Worm (Caenorhabditis elegans) whole organism, dauer: ENCODE data around the gene K12H6.7.

ENCODE experiments used
- unc-62 ChIP-seq: sonication (generic microtip); optimal IDR thresholded peaks from 2 replicates; lab custom pipeline; 2017; ENCODE audit warnings: missing biosample characterization, missing genetic modification reagents, missing genetic modification characterization

Gene K12H6.7

DNA sequence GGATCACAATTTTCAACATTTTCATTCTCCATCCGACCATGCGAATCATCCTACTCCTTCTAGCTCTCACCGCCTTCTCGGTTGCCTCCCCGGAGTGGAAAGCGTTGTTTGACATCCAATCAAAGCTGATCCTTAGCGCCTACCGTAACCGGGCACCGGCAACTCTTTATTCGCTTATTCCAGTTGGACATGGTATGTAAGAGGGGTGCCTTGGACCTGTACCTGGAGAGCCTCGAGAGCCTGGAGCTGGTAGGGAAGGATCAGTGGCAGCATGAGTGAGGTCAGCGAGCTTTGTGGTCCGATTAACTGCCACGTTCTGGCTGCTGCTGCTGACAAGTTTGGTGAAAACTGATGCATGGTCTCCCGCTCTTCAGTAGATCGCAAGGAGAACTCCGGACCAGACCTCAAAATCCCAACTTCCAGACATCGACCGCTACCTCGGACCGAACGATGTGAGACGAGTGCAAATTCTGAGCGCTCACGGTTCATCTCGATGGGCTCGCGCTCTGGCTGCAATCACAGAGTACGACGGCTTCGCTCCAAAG is 8.8 kb downstream of the K12H6.7 start, which contains the start of gene K12H6.8:
Gene K12H6.8 (plus strand): TSS at position 38 of the 545 bp plus-strand sequence.
- no peak for TF ChIP-seq unc-62 (GFP tag; lab: Kevin White, UChicago)

DNA sequence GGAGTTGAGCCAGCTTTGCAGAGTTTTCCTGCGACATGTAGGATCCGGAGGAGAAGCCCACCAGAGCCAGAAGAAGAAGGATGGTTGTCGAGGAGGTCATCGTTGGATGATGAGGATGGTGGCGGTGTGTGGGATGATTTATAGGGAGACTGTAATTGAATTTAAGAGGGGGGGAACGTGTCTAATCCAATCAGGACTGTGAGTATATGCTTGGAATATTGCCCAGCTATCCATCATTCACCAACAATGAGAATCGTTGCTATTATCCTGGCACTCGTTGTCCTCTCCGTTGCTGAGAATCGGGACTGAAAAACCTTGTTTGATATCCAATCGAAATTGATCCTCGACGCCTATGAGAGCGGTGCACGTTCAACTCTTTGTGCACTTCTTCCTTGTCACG is 10.7 kb downstream of the K12H6.7 start, which contains the start of gene K12H6.5:
Gene K12H6.5 (minus strand): TSS at position 101 of the 400 bp plus-strand sequence.
- TF ChIP-seq unc-62 (GFP tag; lab: Kevin White, UChicago), result no peak

DNA sequence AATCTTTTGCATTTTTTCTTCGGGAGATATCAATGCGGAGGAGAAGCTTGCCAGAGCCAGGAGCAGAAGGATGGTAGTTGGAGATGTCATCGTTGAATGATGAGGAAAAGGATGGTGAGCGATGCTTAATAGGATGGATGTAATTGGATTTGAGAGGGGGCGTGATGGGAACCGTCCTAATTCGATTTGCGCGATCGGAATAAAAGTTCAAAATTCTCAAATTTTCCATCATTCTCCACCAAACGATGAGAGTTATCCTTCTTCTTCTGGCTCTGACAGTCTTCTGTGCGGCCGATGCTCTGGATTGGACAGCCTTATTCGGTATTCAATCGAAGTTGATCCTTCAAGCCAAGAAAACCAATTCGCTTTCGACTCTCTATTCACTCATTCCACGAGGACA is 12.6 kb downstream of the K12H6.7 start, which contains the start of the genes K12H6.4 and K12H6.9:
Gene K12H6.4 (minus strand): TSS at position 101 of the 400 bp plus-strand sequence.
Gene K12H6.9 (plus strand): TSS at position 236 of the 400 bp plus-strand sequence.
- no peak for TF ChIP-seq unc-62 (GFP tag; lab: Kevin White, UChicago)

DNA sequence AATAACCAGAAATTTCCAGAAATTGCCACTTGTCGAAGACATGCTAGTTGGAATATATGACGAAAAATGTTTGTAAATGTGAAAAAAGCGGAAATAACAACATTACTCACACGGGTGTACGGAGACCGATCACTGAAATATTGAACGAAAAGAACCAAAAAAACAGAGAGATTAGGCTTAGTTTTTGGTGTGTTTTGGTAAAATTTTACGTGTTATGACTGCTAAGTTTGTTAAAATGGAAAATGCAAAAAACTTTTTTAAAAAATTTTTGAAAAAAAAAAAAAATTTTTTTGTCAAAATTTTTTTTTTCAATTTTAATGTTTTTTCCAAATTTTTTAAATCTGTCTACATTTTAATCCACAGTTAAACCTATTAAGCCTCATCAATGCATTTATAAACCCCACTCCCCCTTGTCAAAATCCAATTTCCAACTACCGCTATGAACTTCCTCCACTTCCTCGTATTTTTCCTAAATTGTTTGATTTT is 14.3 kb downstream of the K12H6.7 start, which contains the start of the genes fut-4 and K12H6.10:
Gene fut-4 (minus strand): TSS at position 101 of the 486 bp plus-strand sequence.
Gene K12H6.10 (plus strand): TSS at position 436 of the 486 bp plus-strand sequence.
- no peak for TF ChIP-seq unc-62 (GFP tag; lab: Kevin White, UChicago)

DNA sequence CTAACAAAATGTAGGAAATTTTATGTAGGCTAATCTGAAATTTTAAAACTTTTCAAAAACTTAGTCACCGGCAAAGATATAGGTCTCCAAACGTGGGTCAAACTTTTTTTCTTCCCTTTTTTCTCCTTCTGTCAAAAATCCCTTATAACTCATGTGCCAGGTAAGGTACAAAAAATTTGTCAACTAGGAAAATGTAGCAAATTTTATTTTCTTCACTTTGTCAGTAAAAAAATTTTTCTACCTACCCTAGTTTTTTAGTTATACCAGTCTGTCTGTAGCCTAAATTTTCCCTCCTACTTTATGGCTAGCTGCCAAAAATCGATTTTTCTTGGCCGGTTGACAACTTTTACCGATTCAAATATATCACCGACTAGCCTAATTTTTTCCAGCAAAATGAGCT is 20.1 kb downstream of the K12H6.7 start, which contains the start of gene set-13:
Gene set-13 (plus strand): TSS at position 301 of the 400 bp plus-strand sequence.
- no peak for TF ChIP-seq unc-62 (GFP tag; lab: Kevin White, UChicago)

DNA sequence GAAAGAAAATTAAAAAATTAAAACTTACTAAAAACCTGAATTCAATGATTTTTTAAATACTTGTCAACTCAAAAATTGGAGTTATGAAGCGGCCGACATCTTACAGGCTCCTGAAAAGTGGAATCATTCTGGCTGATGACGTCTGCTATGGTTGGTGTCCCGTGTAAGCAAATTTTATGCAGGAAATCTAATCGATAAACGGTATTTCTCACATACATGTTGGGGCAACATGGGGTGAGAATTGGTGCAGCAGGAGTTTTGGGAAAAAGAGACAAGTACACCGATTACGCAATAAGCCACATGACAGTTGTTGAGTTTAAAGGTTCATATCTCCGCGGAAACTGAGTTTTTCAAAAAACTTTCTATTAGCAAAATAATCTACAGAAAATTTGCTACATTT is 21.3 kb downstream of the K12H6.7 start, which contains the start of gene K12H6.2:
Gene K12H6.2 (minus strand): TSS at position 101 of the 400 bp plus-strand sequence.
- no peak for TF ChIP-seq unc-62 (GFP tag; lab: Kevin White, UChicago)

DNA sequence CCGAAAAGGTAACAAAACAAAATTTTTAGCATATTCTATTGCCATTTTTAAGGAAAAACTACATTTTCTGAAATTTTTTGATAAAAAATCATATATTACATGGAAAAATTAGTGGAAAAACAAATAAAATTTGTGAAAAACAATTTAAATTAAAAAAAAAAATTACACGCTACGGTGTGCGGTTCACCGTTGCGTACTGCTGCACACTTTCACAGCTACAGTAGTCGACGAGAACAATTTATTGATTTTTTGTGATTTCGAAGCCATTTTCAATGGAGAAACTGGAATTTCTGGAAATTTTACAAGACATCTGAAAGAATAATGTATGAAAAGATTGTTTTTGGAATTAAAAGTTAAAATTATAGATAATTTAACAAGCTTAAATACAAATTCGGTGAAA is 21.7 kb downstream of the K12H6.7 start:
- no peak for TF ChIP-seq unc-62 (GFP tag; lab: Kevin White, UChicago)

DNA sequence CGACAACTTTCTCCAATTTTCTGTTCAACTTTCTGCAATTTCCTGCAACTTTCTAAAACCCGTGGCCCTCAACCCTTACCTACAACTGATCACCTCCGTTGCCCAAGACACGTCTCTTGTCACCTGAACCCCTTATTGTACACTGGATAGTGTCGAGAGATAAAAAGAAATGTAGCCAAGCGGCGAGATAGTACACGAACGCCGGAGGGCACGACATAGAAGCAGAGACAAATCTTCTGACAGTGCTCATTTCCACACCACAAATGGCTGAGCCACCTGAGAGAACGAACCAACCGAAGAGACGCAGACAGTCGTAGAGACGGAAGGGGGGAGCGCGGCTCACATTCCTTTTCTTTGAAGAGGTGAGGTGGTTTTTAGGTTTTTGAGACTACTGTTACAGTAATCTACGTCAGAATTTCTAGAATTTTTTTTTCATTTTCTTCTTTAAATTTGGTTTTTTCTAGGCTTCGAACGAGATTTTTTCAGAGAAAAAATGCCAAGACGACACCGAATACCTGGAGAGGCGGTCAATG is 29.0 kb downstream of the K12H6.7 start, which contains the start of gene K12H6.12:
Gene K12H6.12 (plus strand): TSS at position 483 of the 533 bp plus-strand sequence.
- no peak for TF ChIP-seq unc-62 (GFP tag; lab: Kevin White, UChicago)

DNA sequence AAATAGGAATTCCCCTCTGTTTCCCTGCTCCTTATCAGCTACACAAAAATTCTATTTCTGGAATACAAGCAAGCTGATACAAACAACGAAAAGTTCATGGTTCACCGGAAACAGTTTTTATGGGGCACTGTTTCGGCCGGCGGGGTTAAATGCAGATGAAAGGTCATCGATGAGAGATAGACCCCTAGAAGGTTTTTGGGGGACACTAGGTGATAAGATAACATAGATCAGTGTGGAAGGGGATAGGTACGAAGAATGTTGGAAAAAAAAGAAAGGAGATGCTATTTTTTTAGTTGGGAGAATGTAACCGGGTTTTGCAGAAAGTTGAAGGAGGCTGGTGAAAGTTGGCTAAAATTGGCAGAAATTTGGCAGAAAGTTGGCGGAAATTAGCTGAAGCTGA is 31.2 kb downstream of the K12H6.7 start:
- no peak for TF ChIP-seq unc-62 (GFP tag; lab: Kevin White, UChicago)

DNA sequence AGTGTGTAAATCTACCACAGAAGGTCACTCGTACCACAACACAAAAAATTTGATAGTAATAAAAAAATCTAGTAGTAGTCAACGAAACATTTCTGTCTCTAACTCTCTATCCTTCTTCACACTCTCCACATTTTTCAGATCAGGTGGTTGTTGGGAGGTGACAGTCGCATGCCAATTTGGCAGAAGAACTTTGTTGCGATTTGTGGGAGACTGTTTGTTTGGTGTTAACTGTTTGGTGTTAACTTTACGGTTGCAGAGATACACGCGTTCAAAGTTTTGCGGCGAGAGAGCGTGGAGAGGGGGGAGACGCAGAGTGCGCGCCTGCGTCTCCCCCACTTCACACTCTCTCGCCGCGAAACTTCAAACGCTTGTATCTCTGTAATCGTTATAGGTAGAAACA is 31.8 kb downstream of the K12H6.7 start:
- TF ChIP-seq unc-62 (GFP tag; lab: Kevin White, UChicago), result no peak

DNA sequence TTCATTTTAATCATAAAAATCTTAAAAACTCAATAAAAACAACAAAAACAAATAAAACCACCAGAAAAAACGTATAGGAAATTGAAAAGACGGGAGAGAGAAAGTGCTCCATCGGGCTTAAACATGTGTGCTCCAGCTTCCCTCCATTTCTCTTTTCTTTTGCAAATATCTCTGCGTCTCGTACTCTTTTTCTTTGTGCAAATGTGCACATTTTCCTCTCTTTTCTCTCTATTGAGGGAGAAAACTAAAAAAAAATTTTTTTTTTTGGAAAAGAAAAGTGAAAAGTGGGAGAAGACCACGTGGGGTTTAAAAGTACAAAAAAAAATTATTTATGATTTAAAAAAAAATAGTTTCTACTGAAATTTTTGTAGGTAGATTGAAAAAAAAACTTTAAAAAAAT is 32.5 kb downstream of the K12H6.7 start:
- no peak for TF ChIP-seq unc-62 (GFP tag; lab: Kevin White, UChicago)

DNA sequence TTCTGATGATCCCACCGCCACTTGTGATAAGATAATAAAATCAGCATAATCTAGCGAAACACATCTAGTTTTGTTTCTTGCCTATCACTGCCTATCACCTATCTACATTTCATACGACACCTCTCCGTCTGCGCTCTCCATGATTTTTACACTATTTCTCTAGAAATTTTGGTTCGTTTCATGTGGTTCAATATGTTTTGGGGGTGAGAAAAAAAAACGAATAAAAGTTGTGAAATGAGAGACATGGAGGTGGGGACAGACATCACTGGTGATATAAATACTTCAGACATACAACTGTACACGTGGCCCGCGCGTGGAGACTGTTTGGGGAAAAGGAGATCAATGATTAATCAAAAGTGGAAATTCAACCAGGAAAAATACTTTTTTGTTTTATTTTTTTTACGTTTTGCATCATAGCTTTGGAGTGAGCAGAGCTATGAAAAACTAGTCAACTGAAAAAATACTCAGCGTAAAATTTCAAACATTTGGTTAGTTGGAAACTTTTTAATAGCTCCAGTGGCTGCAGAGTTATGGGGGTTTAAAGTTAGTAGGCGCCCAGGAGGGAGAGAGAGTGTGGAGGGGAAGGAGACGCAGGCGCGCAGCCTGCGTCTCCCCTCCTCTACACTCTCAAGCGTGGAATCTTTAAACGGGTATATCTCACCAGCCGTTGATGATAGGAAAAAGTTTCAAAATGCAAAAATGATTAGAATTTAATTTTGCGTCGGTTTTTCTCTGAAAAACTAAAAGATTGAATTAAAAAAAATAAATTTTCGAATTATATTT is 33.8 kb downstream of the K12H6.7 start:
- TF ChIP-seq unc-62 (GFP tag; lab: Kevin White, UChicago), result no peak

DNA sequence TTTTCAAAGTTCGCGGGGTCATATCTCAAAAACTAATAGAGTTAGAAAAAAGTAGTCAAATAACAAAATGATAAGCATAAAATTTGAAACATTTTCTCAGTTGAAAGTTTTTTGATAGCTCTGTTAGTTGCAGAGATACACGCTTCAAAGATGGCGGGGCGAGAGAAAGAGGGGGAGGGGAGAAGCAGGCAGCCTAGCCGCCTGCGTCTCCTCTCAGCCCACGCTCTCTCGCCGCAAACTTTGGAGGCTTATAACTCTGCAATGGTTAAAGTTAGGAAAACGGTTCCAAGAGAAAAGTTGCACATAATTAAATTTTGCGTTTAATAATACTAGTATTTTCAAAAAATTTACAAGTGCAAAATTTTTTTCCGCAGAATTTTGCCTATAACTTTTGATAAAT is 35.0 kb downstream of the K12H6.7 start:
- no peak for TF ChIP-seq unc-62 (GFP tag; lab: Kevin White, UChicago)

DNA sequence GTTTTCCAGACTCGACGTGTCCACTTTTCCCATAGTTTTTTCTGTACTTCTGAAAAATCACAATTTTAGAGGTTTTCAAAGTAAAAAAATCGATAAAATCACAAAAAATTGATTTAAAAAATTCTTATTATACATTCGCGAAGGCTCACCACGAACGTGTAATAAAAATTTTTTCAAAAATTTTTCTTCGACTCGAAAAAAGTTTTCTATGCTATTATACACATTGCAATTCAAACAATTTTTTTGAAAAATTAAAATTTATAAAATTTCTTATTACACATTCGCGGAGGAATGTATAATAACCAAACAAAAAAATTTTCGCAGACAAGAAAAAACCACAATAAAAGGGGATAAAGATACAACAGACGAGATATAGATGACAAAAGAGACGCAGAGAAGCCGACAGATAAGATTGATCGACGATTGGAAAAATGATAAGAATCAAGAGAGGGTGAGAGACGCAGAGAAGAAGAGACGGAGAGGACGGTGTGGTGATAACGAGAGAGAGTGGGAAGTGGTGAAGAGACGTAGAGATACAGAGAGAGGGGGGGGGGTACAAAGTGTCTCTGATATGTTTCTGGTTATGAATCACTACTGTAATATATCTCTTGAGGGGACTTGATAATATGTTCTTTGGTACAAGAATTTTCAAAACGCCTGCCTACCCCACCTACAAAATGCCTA is 36.1 kb downstream of the K12H6.7 start, which contains the start of gene nhr-119:
Gene nhr-119 (minus strand): TSS at position 51 of the 684 bp plus-strand sequence.
- TF ChIP-seq unc-62 (GFP tag; lab: Kevin White, UChicago), result no peak

DNA sequence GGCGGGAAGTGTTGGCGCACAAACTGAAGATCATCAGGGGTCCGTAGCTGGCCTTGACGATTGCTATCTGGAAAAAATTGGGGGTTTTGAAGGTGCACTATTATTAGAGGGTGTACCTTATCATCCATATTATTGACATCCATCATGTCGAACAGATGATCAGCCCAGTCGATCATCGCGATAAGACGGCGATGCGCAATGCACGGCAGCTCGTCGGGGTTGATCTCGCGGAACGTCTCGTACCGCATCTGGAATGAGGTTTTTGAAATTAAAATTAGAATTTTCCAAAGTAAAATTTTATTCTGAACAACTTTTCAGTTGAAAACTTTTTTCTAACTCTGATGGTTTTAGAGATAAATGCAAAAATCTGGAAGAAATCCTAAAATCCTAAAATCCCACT is 38.8 kb downstream of the K12H6.7 start:
- TF ChIP-seq unc-62 (GFP tag; lab: Kevin White, UChicago), result no peak
